Fruit fly (Drosophila melanogaster): ENCODE data around the gene mura.
A peak's percentile ranks its signal among the peaks of the same experiment; 100 is the strongest.

Gene mura

DNA sequence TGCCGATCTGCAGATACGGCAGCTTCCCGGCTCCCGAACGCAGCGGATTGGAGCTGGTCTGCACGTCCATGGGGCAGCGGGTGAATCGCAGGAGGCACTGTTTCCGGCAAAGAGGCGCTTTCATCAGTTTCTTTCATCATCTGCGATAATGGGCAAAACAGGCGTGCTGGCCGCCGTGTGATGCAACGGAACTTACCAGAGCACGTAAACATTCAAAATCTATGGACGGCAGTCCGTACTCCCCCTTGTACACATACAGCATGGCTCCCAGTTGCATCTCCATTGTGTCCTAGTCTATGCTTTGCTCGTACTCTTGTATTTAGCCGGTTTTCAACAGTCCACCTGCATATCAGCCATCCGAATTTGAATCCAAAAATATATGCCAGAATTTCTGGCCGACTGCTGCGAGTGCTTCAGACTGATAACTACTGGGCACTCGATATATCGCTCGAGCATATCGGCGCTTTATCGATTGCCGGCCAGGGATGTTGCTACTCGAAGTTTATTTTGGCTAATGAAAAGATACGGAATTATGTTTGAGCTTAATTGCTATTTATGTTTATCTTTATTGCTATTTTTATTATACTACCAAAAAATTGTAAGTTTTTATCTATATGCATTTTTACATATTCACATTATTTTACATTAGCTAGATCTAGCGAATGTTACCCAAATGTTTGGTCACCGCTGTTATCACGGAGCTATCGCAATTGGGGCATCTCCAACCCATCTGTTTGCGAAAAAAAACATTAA lies 11.8 kb upstream of the mura start, which contains the start of the genes CG9393 and Vps45:
TSS of gene CG9393 (minus strand) at position 434 of the 753 bp plus-strand sequence.
TSS of gene Vps45 (plus strand) at position 685 of the 753 bp plus-strand sequence.
- TF ChIP-seq CG10654 (GFP tag; optimal IDR thresholded peaks at IDR 0.05): peak; percentile 59
- peak; percentile 81 for TF ChIP-seq pho (GFP tag; optimal IDR thresholded peaks at IDR 0.05)
- TF ChIP-seq nmo (GFP tag; optimal IDR thresholded peaks at IDR 0.05): peak; percentile 86
- peak; percentile 33 for TF ChIP-seq CG11398 (GFP tag; optimal IDR thresholded peaks at IDR 0.05)
- peak; percentile 74 for TF ChIP-seq CG13424 (tag; optimal IDR thresholded peaks at IDR 0.05)
- TF ChIP-seq CG10565 (GFP tag; optimal IDR thresholded peaks at IDR 0.05): no peak
- peak; percentile 31 for TF ChIP-seq Six4 (GFP tag; optimal IDR thresholded peaks at IDR 0.05)
- peak; percentile 34 for TF ChIP-seq MESR4 (GFP tag; optimal IDR thresholded peaks at IDR 0.05)
- no peak for TF ChIP-seq Dip2 (GFP tag; IDR thresholded peaks at IDR 0.05)
- no peak for TF ChIP-seq corto (GFP tag; optimal IDR thresholded peaks at IDR 0.05)
- no peak for TF ChIP-seq pita (GFP tag; optimal IDR thresholded peaks at IDR 0.05)
- TF ChIP-seq CG7963 (GFP tag; IDR thresholded peaks at IDR 0.05; ENCODE audit: partially characterized antibody): peak; percentile 87
- TF ChIP-seq Dll (GFP tag; IDR thresholded peaks at IDR 0.05; ENCODE audit: partially characterized antibody): peak; percentile 95
- no peak for TF ChIP-seq Nf-YA (GFP tag; IDR thresholded peaks at IDR 0.05)
- TF ChIP-seq CkIIα-i1 (GFP tag; IDR thresholded peaks at IDR 0.05): no peak
- no peak for TF ChIP-seq Trl (optimal IDR thresholded peaks at IDR 0.05)
- peak; percentile 64 for TF ChIP-seq Trl (GFP tag; optimal IDR thresholded peaks at IDR 0.05)
- no peak for TF ChIP-seq CG11696 (GFP tag; IDR thresholded peaks at IDR 0.05)
- TF ChIP-seq bbx (GFP tag; IDR thresholded peaks at IDR 0.05; ENCODE audit: partially characterized antibody): peak; percentile 92
- TF ChIP-seq ken (GFP tag; IDR thresholded peaks at IDR 0.05): no peak; the same call in 2 of the 3 replicates
- TF ChIP-seq CG5245 (GFP tag; optimal IDR thresholded peaks at IDR 0.05): peak; percentile 10
- peak; percentile 64 for TF ChIP-seq Nf-YC (tag; optimal IDR thresholded peaks at IDR 0.05)
- peak; percentile 66 for TF ChIP-seq Xrp1 (GFP tag; IDR thresholded peaks at IDR 0.05)
- TF ChIP-seq zen2 (GFP tag; IDR thresholded peaks at IDR 0.05; ENCODE audit: partially characterized antibody): peak; percentile 81
- TF ChIP-seq CG2875 (GFP tag; optimal IDR thresholded peaks at IDR 0.05): no peak
- TF ChIP-seq Atf-2 (GFP tag; optimal IDR thresholded peaks at IDR 0.05): peak; percentile 11
- peak; percentile 24 for TF ChIP-seq CG10209 (GFP tag; optimal IDR thresholded peaks at IDR 0.05)
- peak; percentile 6; the same call in 1 of the 2 replicates for TF ChIP-seq Awh (GFP tag; IDR thresholded peaks at IDR 0.05)
- peak; percentile 91 for TF ChIP-seq Dref (GFP tag; IDR thresholded peaks at IDR 0.05)
- peak; percentile 79 for TF ChIP-seq zfh2 (GFP tag; optimal IDR thresholded peaks at IDR 0.05)
- no peak for TF ChIP-seq CG7357 (GFP tag; IDR thresholded peaks at IDR 0.05)
- TF ChIP-seq CG11504 (tag; optimal IDR thresholded peaks at IDR 0.05): no peak
- peak; percentile 94 for TF ChIP-seq HLH4C (GFP tag; IDR thresholded peaks at IDR 0.05; ENCODE audit: partially characterized antibody)
- TF ChIP-seq CG7271 (tag; optimal IDR thresholded peaks at IDR 0.05): no peak
- TF ChIP-seq dmrt99B (tag; optimal IDR thresholded peaks at IDR 0.05): no peak
- TF ChIP-seq CG3995 (GFP tag; optimal IDR thresholded peaks at IDR 0.05): peak; percentile 92
- TF ChIP-seq zf30C (GFP tag; optimal IDR thresholded peaks at IDR 0.05): no peak
- TF ChIP-seq sob (GFP tag; IDR thresholded peaks at IDR 0.05): peak; percentile 71; the same call in 1 of the 2 replicates
- TF ChIP-seq h (optimal IDR thresholded peaks at IDR 0.05): no peak
- TF ChIP-seq E2f1 (GFP tag; IDR thresholded peaks at IDR 0.05): peak; percentile 16; the same call in 1 of the 2 replicates
- peak; percentile 70; the same call in 1 of the 2 replicates for TF ChIP-seq CG6272 (GFP tag; IDR thresholded peaks at IDR 0.05)
- no peak for TF ChIP-seq CG12236 (GFP tag; optimal IDR thresholded peaks at IDR 0.05)
- peak; percentile 38 for TF ChIP-seq ewg (GFP tag; optimal IDR thresholded peaks at IDR 0.05)
- peak; percentile 90 for TF ChIP-seq Med (GFP tag)
- TF ChIP-seq CG6254 (GFP tag; optimal IDR thresholded peaks at IDR 0.05): no peak
- peak; percentile 26 for TF ChIP-seq psq (GFP tag; optimal IDR thresholded peaks at IDR 0.05)
- TF ChIP-seq CG4282 (GFP tag; optimal IDR thresholded peaks at IDR 0.05): no peak
- peak; percentile 91 for TF ChIP-seq CG6791 (GFP tag; IDR thresholded peaks at IDR 0.05; ENCODE audit: partially characterized antibody)
- TF ChIP-seq az2 (GFP tag; optimal IDR thresholded peaks at IDR 0.05): peak; percentile 48
- TF ChIP-seq Dbx (GFP tag; IDR thresholded peaks at IDR 0.05): peak; percentile 80
